Worm (Caenorhabditis elegans): ENCODE results near the gene ZK154.5.

DNA sequence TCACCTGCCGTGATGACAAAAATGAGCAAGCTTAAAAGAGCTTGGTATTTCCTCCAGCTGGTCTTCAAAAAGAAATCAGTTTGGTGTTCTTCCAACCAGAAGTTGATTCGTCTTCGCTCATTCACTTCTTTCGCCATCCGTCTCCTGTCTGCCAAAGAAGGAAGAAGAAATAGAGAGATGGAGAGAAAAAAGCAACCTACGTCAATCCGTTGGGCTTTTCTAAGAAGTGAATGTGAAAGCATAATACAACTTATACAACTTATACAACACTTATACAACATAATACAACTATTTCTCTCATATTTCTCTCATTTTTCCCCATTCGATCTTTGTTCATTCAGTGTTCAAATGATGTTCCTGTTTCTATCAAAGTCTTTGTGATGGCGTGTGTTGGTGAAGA is 23.3 kb upstream of the ZK154.5 start:
- no peak for TF ChIP-seq ceh-40 (GFP tag; IDR thresholded peaks at IDR 0.05)
- no peak for TF ChIP-seq F55B11.4 (tag; optimal IDR thresholded peaks at IDR 0.05; ENCODE audit: borderline replicate concordance, insufficient read depth)
- TF ChIP-seq snpc-1.3 (tag; optimal IDR thresholded peaks at IDR 0.05; ENCODE audit: insufficient read depth) = no peak

All from whole organism, young adult.